Worm (Caenorhabditis elegans) whole organism, young adult: ENCODE measurements around the gene Y17G9A.4.

ENCODE experiments used
- dpl-1 ChIP-seq: fragments of 150-350 bp; optimal IDR thresholded peaks from 2 replicates; lab custom pipeline; 2014; ENCODE audit warnings: missing biosample characterization, missing genetic modification reagents, missing genetic modification characterization
- mcd-1 ChIP-seq: fragments of 200-800 bp; sonication (Bioruptor generic); IDR thresholded peaks from 2 replicates; pipeline ENCODE4 v1.3.6; 2022; ENCODE audit warnings: missing genetic modification reagents, missing genetic modification characterization, missing compliant biosample characterization

The Y17G9A.4 gene

ce11 chrIV:4810377-4810984 lies 50.9 kb downstream of the Y17G9A.4 start, which contains the start of gene eif-1.A (continued):
- TF ChIP-seq mcd-1 (GFP tag; lab: Robert Waterston, UW) (peak; percentile 65), dpl-1 (GFP tag; lab: Kevin White, UChicago) (peak; percentile 18)
